Worm (Caenorhabditis elegans) whole organism, young adult: ENCODE measurements around the gene F22E5.8.

Experiments
- Y56A3A.18 ChIP-seq: fragments of 200-800 bp; sonication (Bioruptor generic); IDR thresholded peaks from 2 replicates; pipeline ENCODE4 v1.3.6; 2022; ENCODE audit warnings: missing genetic modification reagents, missing genetic modification characterization, missing compliant biosample characterization
- hmg-20 ChIP-seq: fragments of 200-800 bp; sonication (Bioruptor generic); IDR thresholded peaks from 2 replicates; pipeline ENCODE4 v1.3.6; 2022; ENCODE audit warnings: missing genetic modification reagents, missing genetic modification characterization, missing compliant biosample characterization
- hsf-1 ChIP-seq: fragments of 200-800 bp; sonication (Bioruptor generic); IDR thresholded peaks from 2 replicates; pipeline ENCODE4 v1.3.6; 2022; ENCODE audit warnings: missing genetic modification reagents, missing genetic modification characterization, missing compliant biosample characterization
- snpc-1.3 ChIP-seq: sonication (generic microtip); optimal IDR thresholded peaks from 2 replicates; lab custom pipeline; 2017; ENCODE audit warnings: missing genetic modification characterization, mild to moderate bottlenecking, missing compliant biosample characterization, antibody characterized with exemption, moderate library complexity, missing genotype, missing genetic modification reagents; ENCODE audit not compliant: insufficient read depth

- TF ChIP-seq hsf-1 (GFP tag; lab: Robert Waterston, UW) = no peak
- no peak for TF ChIP-seq Y56A3A.18 (GFP tag; lab: Robert Waterston, UW)
- TF ChIP-seq hmg-20 = no peak
- no peak for TF ChIP-seq snpc-1.3 (tag; lab: Kevin White, UChicago)
These were observed 19.5 kb downstream of the F22E5.8 start, which contains the start of gene gcy-21 for ce11 chrII:2659364-2659763.
